Fruit fly (Drosophila melanogaster) whole organism: Measurements from ENCODE around the gene OtopLc.

ENCODE experiments used
- CG8478 ChIP-seq: fragments of >200 bp; optimal IDR thresholded peaks from 2 replicates; lab custom pipeline; 2018; ENCODE audit warnings: inconsistent platforms
- Dll ChIP-seq: fragments of >200 bp; optimal IDR thresholded peaks from 2 replicates; lab custom pipeline; 2017

DNA sequence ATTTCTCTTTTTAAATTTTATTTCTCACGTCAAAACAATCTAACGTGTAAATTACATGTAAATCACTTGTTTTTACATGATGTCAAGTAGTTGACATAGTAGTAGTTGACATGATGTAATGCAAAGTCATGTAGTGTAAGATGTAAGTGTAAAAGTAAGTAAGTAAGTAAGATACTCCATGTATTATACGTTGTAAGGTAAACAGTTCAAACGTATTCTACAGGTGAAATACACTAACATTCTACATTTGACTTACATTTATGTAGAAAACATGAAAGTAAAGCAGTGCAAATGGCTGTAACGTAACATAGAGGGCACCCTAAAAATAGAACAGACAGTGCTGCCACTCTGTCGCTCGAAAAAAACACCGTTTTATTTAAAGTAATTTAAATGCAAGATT is 49.7 kb downstream of the OtopLc start:
- TF ChIP-seq Dll = no peak
- TF ChIP-seq CG8478 (lab: Kevin White, UChicago) = no peak
